Worm (Caenorhabditis elegans) whole organism, young adult: ENCODE results near the gene fbxb-24.

Experiments
- K11D2.4 ChIP-seq: fragments of 200-800 bp; sonication (Bioruptor generic); IDR thresholded peaks from 2 replicates; pipeline ENCODE4 v1.3.6; 2022; ENCODE audit warnings: missing genetic modification reagents, missing genetic modification characterization, missing compliant biosample characterization
- dpl-1 ChIP-seq: fragments of 150-350 bp; optimal IDR thresholded peaks from 2 replicates; lab custom pipeline; 2014; ENCODE audit warnings: missing biosample characterization, missing genetic modification reagents, missing genetic modification characterization
- mxl-1 ChIP-seq: sonication (generic microtip); optimal IDR thresholded peaks from 2 replicates; lab custom pipeline; 2016; ENCODE audit warnings: missing genetic modification characterization, missing compliant biosample characterization
- nfya-1 ChIP-seq: sonication (generic microtip); optimal IDR thresholded peaks from 2 replicates; lab custom pipeline; 2017; ENCODE audit warnings: antibody characterized with exemption, missing compliant biosample characterization, missing genetic modification characterization, borderline replicate concordance; ENCODE audit not compliant: insufficient read depth
- snpc-1.1 ChIP-seq: sonication (generic microtip); optimal IDR thresholded peaks from 2 replicates; lab custom pipeline; 2017; ENCODE audit warnings: missing genetic modification characterization, mild to moderate bottlenecking, missing compliant biosample characterization, antibody characterized with exemption, moderate library complexity, missing genotype, missing genetic modification reagents; ENCODE audit not compliant: insufficient read depth
- tbp1 ChIP-seq: fragments of 200-800 bp; sonication (Bioruptor generic); optimal IDR thresholded peaks from 2 replicates; lab custom pipeline; 2018; ENCODE audit warnings: mild to moderate bottlenecking, missing genetic modification characterization, missing compliant biosample characterization
- unc-62 ChIP-seq: fragments of 150-350 bp; optimal IDR thresholded peaks from 2 replicates; lab custom pipeline; 2014; ENCODE audit warnings: missing biosample characterization, missing genetic modification reagents, missing genetic modification characterization

- TF ChIP-seq K11D2.4 (no peak), tbp1 (GFP tag; lab: Kevin White, UChicago) (no peak), mxl-1 (tag; lab: Kevin White, UChicago) (no peak), unc-62 (GFP tag; lab: Kevin White, UChicago) (no peak), snpc-1.1 (tag; lab: Kevin White, UChicago) (no peak), dpl-1 (GFP tag; lab: Kevin White, UChicago) (no peak), nfya-1 (no peak)
Observed at ce11 chrIII:11931960-11932359, 23.2 kb downstream of the fbxb-24 start.
